Worm (Caenorhabditis elegans) whole organism, L1 larva: Measurements from ENCODE around the gene dhs-19.

ENCODE experiments used
- ama-1 ChIP-seq: fragments of 150-350 bp; optimal IDR thresholded peaks from 2 replicates; lab custom pipeline; 2014
- ceh-63 ChIP-seq: fragments of 200-800 bp; sonication (Bioruptor generic); optimal IDR thresholded peaks from 2 replicates; lab custom pipeline; 2018; ENCODE audit warnings: mild to moderate bottlenecking, missing genetic modification characterization, missing compliant biosample characterization
- ceh-88 ChIP-seq: fragments of 200-800 bp; sonication (Bioruptor generic); IDR thresholded peaks from 2 replicates; pipeline ENCODE4 v1.3.6; 2022; ENCODE audit warnings: missing genetic modification characterization, missing compliant biosample characterization
- efl-1 ChIP-seq, 4 experiments: fragments of 150-350 bp; optimal IDR thresholded peaks in 3 of 4; peaks in 1 of 4; 1 replicate in 1 of 4; 2 replicates in 3 of 4; lab custom pipeline; 2014; ENCODE audit warnings: missing biosample characterization in 2 of 4, missing genetic modification characterization in 2 of 4, missing genetic modification reagents in 2 of 4
- elt-2 ChIP-seq: sonication (generic microtip); optimal IDR thresholded peaks from 2 replicates; lab custom pipeline; 2016; ENCODE audit warnings: missing genetic modification characterization, mild to moderate bottlenecking, inconsistent platforms, missing compliant biosample characterization, missing genetic modification reagents
- elt-3 ChIP-seq, 6 experiments: fragments of 150-350 bp in 1 of 6; sonication (generic microtip); optimal IDR thresholded peaks; 2 replicates each; lab custom pipeline; 2017 to 2018; ENCODE audit warnings: missing biosample characterization in 6 of 6, missing genetic modification characterization in 6 of 6, inconsistent platforms in 1 of 6
- nhr-28 ChIP-seq: fragments of 150-350 bp; optimal IDR thresholded peaks from 2 replicates; lab custom pipeline; 2014; ENCODE audit warnings: missing biosample characterization, missing genetic modification characterization
- unc-130 ChIP-seq: fragments of 150-350 bp; optimal IDR thresholded peaks from 2 replicates; lab custom pipeline; 2017; ENCODE audit warnings: missing biosample characterization, missing genetic modification characterization, inconsistent platforms
- unc-62 ChIP-seq: fragments of 150-350 bp; optimal IDR thresholded peaks from 2 replicates; lab custom pipeline; 2014; ENCODE audit warnings: missing biosample characterization, missing genetic modification reagents, missing genetic modification characterization

ce11 chrV:11488288-11488687 lies 2.0 kb downstream of the dhs-19 start:
- TF ChIP-seq elt-2 (tag; lab: Kevin White, UChicago) (no peak), ceh-63 (GFP tag; lab: Kevin White, UChicago) (no peak), elt-3 (tag; optimal IDR thresholded peaks at IDR 0.05; lab: Kevin White, UChicago) (no peak), unc-62 (GFP tag; lab: Kevin White, UChicago) (no peak), unc-130 (tag; lab: Kevin White, UChicago) (no peak), efl-1 (optimal IDR thresholded peaks at IDR 0.05; lab: Kevin White, UChicago) (no peak), efl-1 (GFP tag; optimal IDR thresholded peaks at IDR 0.05 in 1 of 2; lab: Kevin White, UChicago) (no peak), ceh-88 (GFP tag; lab: Robert Waterston, UW) (no peak), ama-1 (no peak), nhr-28 (no peak)
